Fruit fly (Drosophila melanogaster): ENCODE data around the gene CG44476.

CG44476 gene

dm6 chr2L:18112435-18112834 is 544 bp downstream of the CG44476 start:
- TF ChIP-seq CG17801 (GFP tag; optimal IDR thresholded peaks at IDR 0.05; ENCODE audit: partially characterized antibody): no peak

- no peak for TF ChIP-seq CG17801 (GFP tag; optimal IDR thresholded peaks at IDR 0.05; ENCODE audit: partially characterized antibody)
Measured at dm6 chr2L:18096268-18096667, 16.7 kb downstream of the CG44476 start, which contains the start of gene Slc25A46b. Slc25A46b (plus strand) TSS chr2L:18096568.

dm6 chr2L:18092156-18092555 is 20.8 kb downstream of the CG44476 start, which contains the start of gene CG15153:
CG15153 (minus strand) TSS chr2L:18092256.
- TF ChIP-seq CG17801 (GFP tag; optimal IDR thresholded peaks at IDR 0.05; ENCODE audit: partially characterized antibody): no peak

- no peak for TF ChIP-seq CG17801 (GFP tag; optimal IDR thresholded peaks at IDR 0.05; ENCODE audit: partially characterized antibody)
Measured at dm6 chr2L:18091705-18092104, 21.3 kb downstream of the CG44476 start.

- TF ChIP-seq CG17801 (GFP tag; optimal IDR thresholded peaks at IDR 0.05; ENCODE audit: partially characterized antibody): no peak
Measured at dm6 chr2L:18083956-18084355, 29.0 kb downstream of the CG44476 start, which contains the start of gene CG31741. CG31741 (plus strand) TSS chr2L:18084256.

dm6 chr2L:18081328-18081727 is 31.7 kb downstream of the CG44476 start, which contains the start of gene ninaD:
ninaD (plus strand) TSS chr2L:18081628.
- TF ChIP-seq CG17801 (GFP tag; optimal IDR thresholded peaks at IDR 0.05; ENCODE audit: partially characterized antibody): no peak

dm6 chr2L:18077969-18078368 is 35.0 kb downstream of the CG44476 start, which contains the start of gene Arr1:
Arr1 (plus strand) TSS chr2L:18078269.
- TF ChIP-seq CG17801 (GFP tag; optimal IDR thresholded peaks at IDR 0.05; ENCODE audit: partially characterized antibody): no peak

- TF ChIP-seq CG17801 (GFP tag; optimal IDR thresholded peaks at IDR 0.05; ENCODE audit: partially characterized antibody): no peak
Measured at dm6 chr2L:18067266-18067665, 45.7 kb downstream of the CG44476 start.
